Worm (Caenorhabditis elegans): ENCODE data around the gene C08B6.18.
A peak's percentile ranks its signal among the peaks of the same experiment; 100 is the strongest.

Gene C08B6.18

ce11 chrV:10091152-10091551 is 42.8 kb downstream of the C08B6.18 start, which contains the start of gene R04B5.11:
R04B5.11 (minus strand) TSS chrV:10091252.
- TF ChIP-seq unc-3 (GFP tag; conservative IDR thresholded peaks at IDR 0.05): no peak
- no peak for TF ChIP-seq unc-3 (tag; optimal IDR thresholded peaks at IDR 0.05)
- no peak for TF ChIP-seq lin-11 (tag; optimal IDR thresholded peaks at IDR 0.05)

- TF ChIP-seq lin-11 (tag; optimal IDR thresholded peaks at IDR 0.05): no peak
- no peak for TF ChIP-seq ceh-19 (GFP tag; optimal IDR thresholded peaks at IDR 0.05)
- no peak for TF ChIP-seq lim-6 (tag; optimal IDR thresholded peaks at IDR 0.05)
- no peak for TF ChIP-seq eyg-1 (tag; optimal IDR thresholded peaks at IDR 0.05)
- TF ChIP-seq tbx-2 (tag; optimal IDR thresholded peaks at IDR 0.05): no peak
- TF ChIP-seq C38D4.7 (GFP tag; optimal IDR thresholded peaks at IDR 0.05): no peak
- TF ChIP-seq ama-1 (optimal IDR thresholded peaks at IDR 0.05): no peak
- TF ChIP-seq pha-2 (tag; optimal IDR thresholded peaks at IDR 0.05): no peak
- TF ChIP-seq unc-55 (GFP tag; optimal IDR thresholded peaks at IDR 0.05): no peak
- TF ChIP-seq tbx-7 (tag; optimal IDR thresholded peaks at IDR 0.05): no peak
- no peak for TF ChIP-seq ceh-45 (GFP tag; IDR thresholded peaks at IDR 0.05)
- no peak for TF ChIP-seq ceh-30 (tag; optimal IDR thresholded peaks at IDR 0.05)
- no peak for TF ChIP-seq dve-1 (tag; optimal IDR thresholded peaks at IDR 0.05)
- TF ChIP-seq gmeb-2 (tag; optimal IDR thresholded peaks at IDR 0.05): no peak
- no peak for TF ChIP-seq ceh-22 (tag; optimal IDR thresholded peaks at IDR 0.05)
- TF ChIP-seq nhr-232 (tag; optimal IDR thresholded peaks at IDR 0.05): no peak
Observed at ce11 chrV:10090461-10090860, 43.5 kb downstream of the C08B6.18 start, which contains the start of gene R04B5.7. R04B5.7 (minus strand) TSS chrV:10090561.

- no peak for TF ChIP-seq dve-1 (tag; optimal IDR thresholded peaks at IDR 0.05)
- no peak for TF ChIP-seq Y22D7AL.16 (tag; optimal IDR thresholded peaks at IDR 0.05)
- TF ChIP-seq ceh-48 (tag; optimal IDR thresholded peaks at IDR 0.05): no peak
- TF ChIP-seq nhr-11 (tag; optimal IDR thresholded peaks at IDR 0.05): no peak
- peak; percentile 59 for TF ChIP-seq ceh-30 (tag; optimal IDR thresholded peaks at IDR 0.05)
- TF ChIP-seq syd-9 (tag; optimal IDR thresholded peaks at IDR 0.05): no peak
- no peak for TF ChIP-seq hlh-15 (tag; optimal IDR thresholded peaks at IDR 0.05)
- no peak for TF ChIP-seq unc-42 (tag; optimal IDR thresholded peaks at IDR 0.05)
- TF ChIP-seq elt-2 (tag; optimal IDR thresholded peaks at IDR 0.05): peak; percentile 95
- TF ChIP-seq unc-55 (GFP tag; optimal IDR thresholded peaks at IDR 0.05): peak; percentile 1
Observed at ce11 chrV:10087103-10087502, 46.8 kb downstream of the C08B6.18 start, which contains the start of gene R04B5.5. R04B5.5 (plus strand) TSS chrV:10087480.

- no peak for TF ChIP-seq eyg-1 (tag; optimal IDR thresholded peaks at IDR 0.05)
- no peak for TF ChIP-seq tbx-7 (tag; optimal IDR thresholded peaks at IDR 0.05)
- no peak for TF ChIP-seq K09A11.1 (tag; optimal IDR thresholded peaks at IDR 0.05; ENCODE audit: insufficient read depth)
- no peak for TF ChIP-seq F13H6.1 (tag; optimal IDR thresholded peaks at IDR 0.05)
- no peak for TF ChIP-seq Y22D7AL.16 (tag; optimal IDR thresholded peaks at IDR 0.05)
- no peak for TF ChIP-seq ttx-3 (tag; optimal IDR thresholded peaks at IDR 0.05)
- no peak for TF ChIP-seq pqm-1 (tag; optimal IDR thresholded peaks at IDR 0.05)
- TF ChIP-seq ref-2 (tag; optimal IDR thresholded peaks at IDR 0.05): no peak
- TF ChIP-seq nfya-1 (tag; optimal IDR thresholded peaks at IDR 0.05): no peak
- TF ChIP-seq unc-55 (GFP tag; optimal IDR thresholded peaks at IDR 0.05): no peak
- no peak for TF ChIP-seq C08G9.2 (tag; optimal IDR thresholded peaks at IDR 0.05)
- TF ChIP-seq nhr-11 (tag; optimal IDR thresholded peaks at IDR 0.05): no peak
- no peak for TF ChIP-seq ama-1 (optimal IDR thresholded peaks at IDR 0.05)
Observed at ce11 chrV:10086141-10086540, 47.8 kb downstream of the C08B6.18 start.

- TF ChIP-seq npax-4 (tag; optimal IDR thresholded peaks at IDR 0.05): no peak
- TF ChIP-seq ceh-19 (GFP tag; optimal IDR thresholded peaks at IDR 0.05): no peak
- no peak for TF ChIP-seq sox-4 (tag; optimal IDR thresholded peaks at IDR 0.05)
- TF ChIP-seq ceh-24 (tag; optimal IDR thresholded peaks at IDR 0.05): no peak
- TF ChIP-seq fkh-10 (GFP tag; optimal IDR thresholded peaks at IDR 0.05): no peak
- TF ChIP-seq ref-2 (tag; optimal IDR thresholded peaks at IDR 0.05): no peak
- no peak for TF ChIP-seq elt-4 (tag; optimal IDR thresholded peaks at IDR 0.05)
Observed at ce11 chrV:10084864-10085263, 49.1 kb downstream of the C08B6.18 start, which contains the start of gene R04B5.6. R04B5.6 (plus strand) TSS chrV:10085164.
